Worm (Caenorhabditis elegans) whole organism, midembryonic: ENCODE data around the gene Y97E10AR.6.
A peak's percentile ranks its signal among the peaks of the same experiment; 100 is the strongest.

Experiments used
- flt-1 ChIP-seq: fragments of 200-800 bp; sonication (Bioruptor generic); IDR thresholded peaks from 2 replicates; pipeline ENCODE4 v1.3.6; 2022; ENCODE audit warnings: missing genetic modification characterization, missing compliant biosample characterization
- med-1 ChIP-seq: sonication (generic microtip); optimal IDR thresholded peaks from 2 replicates; lab custom pipeline; 2017; ENCODE audit warnings: missing genetic modification characterization, mild to moderate bottlenecking, missing compliant biosample characterization, antibody characterized with exemption, missing genetic modification reagents; ENCODE audit not compliant: insufficient read depth

- TF ChIP-seq flt-1 (GFP tag; lab: Robert Waterston, UW) (peak; percentile 58; the same call in 1 of the 2 replicates), med-1 (no peak)
Observed at ce11 chrV:8039606-8040005, 25.9 kb upstream of the Y97E10AR.6 start.
